Worm (Caenorhabditis elegans) whole organism, mixed stage, embryonic: ENCODE data around the gene nhr-256.

Experiments
- bed-3 ChIP-seq: fragments of 200-800 bp; sonication (Bioruptor generic); optimal IDR thresholded peaks from 3 replicates; lab custom pipeline; 2018; ENCODE audit warnings: mild to moderate bottlenecking, missing genetic modification characterization, moderate library complexity, missing compliant biosample characterization
- blmp-1 ChIP-seq: fragments of 150-350 bp; optimal IDR thresholded peaks from 2 replicates; lab custom pipeline; 2014; ENCODE audit warnings: missing biosample characterization, missing genetic modification characterization
- ceh-39 ChIP-seq: fragments of 150-350 bp; optimal IDR thresholded peaks from 2 replicates; lab custom pipeline; 2014; ENCODE audit warnings: missing biosample characterization, missing genetic modification characterization
- ceh-83 ChIP-seq: fragments of 200-800 bp; sonication (Bioruptor generic); optimal IDR thresholded peaks from 2 replicates; lab custom pipeline; 2018; ENCODE audit warnings: mild to moderate bottlenecking, missing genetic modification characterization, missing compliant biosample characterization
- ces-1 ChIP-seq: fragments of 150-350 bp; optimal IDR thresholded peaks from 2 replicates; lab custom pipeline; 2014; ENCODE audit warnings: missing biosample characterization, missing genetic modification reagents, missing genetic modification characterization
- drap-1 ChIP-seq: fragments of 200-800 bp; sonication (Bioruptor generic); optimal IDR thresholded peaks from 3 replicates; lab custom pipeline; 2018; ENCODE audit warnings: mild to moderate bottlenecking, missing genetic modification characterization, missing compliant biosample characterization
- elt-1 ChIP-seq: sonication (generic microtip); optimal IDR thresholded peaks from 2 replicates; lab custom pipeline; 2017; ENCODE audit warnings: missing genetic modification characterization, mild to moderate bottlenecking, missing compliant biosample characterization, antibody characterized with exemption, moderate library complexity, borderline replicate concordance; ENCODE audit not compliant: insufficient read depth
- elt-3 ChIP-seq: fragments of 150-350 bp; optimal IDR thresholded peaks from 2 replicates; lab custom pipeline; 2014; ENCODE audit warnings: missing biosample characterization, missing genetic modification characterization
- flh-1 ChIP-seq: fragments of 200-800 bp; sonication (Bioruptor generic); optimal IDR thresholded peaks from 2 replicates; lab custom pipeline; 2018; ENCODE audit warnings: mild to moderate bottlenecking, missing genetic modification characterization, moderate library complexity, missing compliant biosample characterization
- ham-2 ChIP-seq: fragments of 200-800 bp; sonication (Bioruptor generic); optimal IDR thresholded peaks from 2 replicates; lab custom pipeline; 2018; ENCODE audit warnings: mild to moderate bottlenecking, missing genetic modification characterization, missing compliant biosample characterization
- mab-5 ChIP-seq: fragments of 150-350 bp; optimal IDR thresholded peaks from 2 replicates; lab custom pipeline; 2014; ENCODE audit warnings: missing biosample characterization, missing genetic modification characterization
- mls-2 ChIP-seq: sonication (generic microtip); optimal IDR thresholded peaks from 2 replicates; lab custom pipeline; 2016; ENCODE audit warnings: mild to moderate bottlenecking, missing genetic modification characterization, moderate library complexity, missing compliant biosample characterization
- nhr-2 ChIP-seq: fragments of 150-350 bp; optimal IDR thresholded peaks from 2 replicates; lab custom pipeline; 2014; ENCODE audit warnings: missing biosample characterization, missing genetic modification characterization
- nhr-237 ChIP-seq: fragments of 150-350 bp; optimal IDR thresholded peaks from 2 replicates; lab custom pipeline; 2014; ENCODE audit warnings: missing biosample characterization, missing genetic modification characterization
- nhr-28 ChIP-seq: fragments of 150-350 bp; optimal IDR thresholded peaks from 2 replicates; lab custom pipeline; 2014; ENCODE audit warnings: missing biosample characterization, missing genetic modification characterization
- nhr-76 ChIP-seq: sonication (generic microtip); optimal IDR thresholded peaks from 2 replicates; lab custom pipeline; 2017; ENCODE audit warnings: missing biosample characterization, missing genetic modification characterization
- snpc-4 ChIP-seq: fragments of 150-350 bp; optimal IDR thresholded peaks from 2 replicates; lab custom pipeline; 2014; ENCODE audit warnings: missing biosample characterization, missing genetic modification characterization
- sptf-1 ChIP-seq: sonication (generic microtip); optimal IDR thresholded peaks from 2 replicates; lab custom pipeline; 2017; ENCODE audit warnings: mild to moderate bottlenecking, missing genetic modification characterization, moderate library complexity, missing compliant biosample characterization
- tbx-8 ChIP-seq: fragments of 200-800 bp; sonication (Bioruptor generic); optimal IDR thresholded peaks from 2 replicates; lab custom pipeline; 2018; ENCODE audit warnings: mild to moderate bottlenecking, missing genetic modification characterization, moderate library complexity, missing compliant biosample characterization
- unc-120 ChIP-seq: sonication (generic microtip); optimal IDR thresholded peaks from 2 replicates; lab custom pipeline; 2017; ENCODE audit warnings: missing genetic modification characterization, missing compliant biosample characterization; ENCODE audit not compliant: poor library complexity, severe bottlenecking
- unc-39 ChIP-seq: fragments of 150-350 bp; optimal IDR thresholded peaks from 2 replicates; lab custom pipeline; 2014; ENCODE audit warnings: missing biosample characterization, missing genetic modification characterization
- unc-62 ChIP-seq: fragments of 150-350 bp; optimal IDR thresholded peaks from 2 replicates; lab custom pipeline; 2014; ENCODE audit warnings: missing biosample characterization, missing genetic modification reagents, missing genetic modification characterization
- ztf-11 ChIP-seq: fragments of 150-350 bp; optimal IDR thresholded peaks from 2 replicates; lab custom pipeline; 2014; ENCODE audit warnings: missing biosample characterization, missing genetic modification characterization

The nhr-256 gene

ce11 chrV:1788157-1788556 is 44.6 kb downstream of the nhr-256 start, which contains the start of gene F36H9.2:
Gene F36H9.2, plus strand, starts transcription at chrV:1788457.
- TF ChIP-seq unc-62 (GFP tag; lab: Kevin White, UChicago) (no peak), ces-1 (GFP tag; lab: Kevin White, UChicago) (no peak), ztf-11 (tag; lab: Kevin White, UChicago) (no peak), elt-3 (tag; lab: Kevin White, UChicago) (no peak), flh-1 (no peak)
- TF ChIP-seq, all 35 proteins: peak for 0

DNA sequence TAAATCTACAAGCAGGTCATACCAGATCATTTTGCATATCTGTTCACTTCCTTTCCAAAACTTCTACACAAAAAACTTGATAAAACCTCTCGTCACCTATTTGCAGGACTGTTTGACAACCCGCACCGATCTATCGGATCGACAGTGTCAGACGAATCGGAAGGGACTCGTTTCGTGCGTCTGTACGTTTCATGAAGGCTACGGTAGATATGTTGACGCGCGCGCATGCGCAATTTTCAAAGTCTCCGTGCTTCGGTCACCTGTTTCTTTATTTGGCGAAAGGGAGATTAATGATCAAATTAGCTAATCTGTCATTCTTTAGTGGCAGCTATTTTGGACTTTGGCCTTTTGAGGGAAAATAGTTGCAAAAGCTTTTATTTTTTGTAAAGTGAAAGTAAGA is 45.9 kb downstream of the nhr-256 start:
- TF ChIP-seq nhr-2 (tag; lab: Kevin White, UChicago) (no peak), unc-39 (tag; lab: Kevin White, UChicago) (no peak), bed-3 (GFP tag; lab: Kevin White, UChicago) (no peak), ceh-83 (GFP tag; lab: Kevin White, UChicago) (no peak), elt-3 (tag; lab: Kevin White, UChicago) (no peak), snpc-4 (tag; lab: Kevin White, UChicago) (no peak), ceh-39 (tag; lab: Kevin White, UChicago) (no peak), drap-1 (GFP tag; lab: Kevin White, UChicago) (no peak)

ce11 chrV:1794218-1794617 is 50.6 kb downstream of the nhr-256 start, which contains the start of gene F36H9.1:
Gene F36H9.1, plus strand, starts transcription at chrV:1794518.
- TF ChIP-seq sptf-1 (no peak), mls-2 (tag; lab: Kevin White, UChicago) (no peak), nhr-237 (no peak), ces-1 (GFP tag; lab: Kevin White, UChicago) (no peak), unc-120 (tag; lab: Kevin White, UChicago) (no peak), mab-5 (tag; lab: Kevin White, UChicago) (no peak), nhr-28 (no peak), tbx-8 (GFP tag; lab: Kevin White, UChicago) (no peak), blmp-1 (tag; lab: Kevin White, UChicago) (no peak), nhr-76 (no peak), ham-2 (GFP tag; lab: Kevin White, UChicago) (no peak), elt-1 (tag; lab: Kevin White, UChicago) (no peak), unc-39 (tag; lab: Kevin White, UChicago) (no peak), snpc-4 (tag; lab: Kevin White, UChicago) (no peak)
